Fruit fly (Drosophila melanogaster): ENCODE results near the gene CG3734.

The CG3734 gene

dm6 chr3R:19339205-19339724 lies 48.4 kb upstream of the CG3734 start (continued):
- TF ChIP-seq E2f2 (GFP tag; IDR thresholded peaks at IDR 0.05) (no peak), CG13894 (tag; optimal IDR thresholded peaks at IDR 0.05) (no peak), gfzf (GFP tag; optimal IDR thresholded peaks at IDR 0.05) (no peak), CG11085 (GFP tag; IDR thresholded peaks at IDR 0.05) (no peak), pfk (GFP tag; optimal IDR thresholded peaks at IDR 0.05) (no peak), pum (GFP tag; optimal IDR thresholded peaks at IDR 0.05) (no peak), mld (GFP tag; IDR thresholded peaks at IDR 0.05; ENCODE audit: partially characterized antibody) (no peak), CG2678 (tag; optimal IDR thresholded peaks at IDR 0.05) (no peak), lov (optimal IDR thresholded peaks at IDR 0.05) (no peak), lov (GFP tag; IDR thresholded peaks at IDR 0.05) (no peak), CG8281 (tag; optimal IDR thresholded peaks at IDR 0.05) (no peak), CG10366 (GFP tag; IDR thresholded peaks at IDR 0.05) (no peak), MESR4 (GFP tag; optimal IDR thresholded peaks at IDR 0.05) (no peak), scrt (GFP tag; optimal IDR thresholded peaks at IDR 0.05) (no peak), gem (tag; optimal IDR thresholded peaks at IDR 0.05) (peak; percentile 60), eyg (GFP tag; optimal IDR thresholded peaks at IDR 0.05) (no peak), grau (tag; optimal IDR thresholded peaks at IDR 0.05) (peak; percentile 19), CG8359 (GFP tag; optimal IDR thresholded peaks at IDR 0.05; ENCODE audit: borderline replicate concordance) (no peak), Hand (GFP tag; optimal IDR thresholded peaks at IDR 0.05) (no peak), Sox102F (GFP tag; optimal IDR thresholded peaks at IDR 0.05) (no peak), sob (GFP tag; IDR thresholded peaks at IDR 0.05) (no peak), CG6765 (GFP tag; optimal IDR thresholded peaks at IDR 0.05) (no peak), cas (GFP tag; IDR thresholded peaks at IDR 0.05) (no peak), CG5180 (GFP tag; optimal IDR thresholded peaks at IDR 0.05) (no peak), Max (GFP tag; optimal IDR thresholded peaks at IDR 0.05) (no peak), CG34224 (GFP tag; IDR thresholded peaks at IDR 0.05; ENCODE audit: partially characterized antibody) (no peak), Neu2 (GFP tag; optimal IDR thresholded peaks at IDR 0.05; ENCODE audit: borderline replicate concordance) (no peak), BEAF-32 (GFP tag; optimal IDR thresholded peaks at IDR 0.05) (no peak), CG11696 (GFP tag; IDR thresholded peaks at IDR 0.05) (no peak), Sry-δ (GFP tag; optimal IDR thresholded peaks at IDR 0.05) (no peak), CG2202 (tag; optimal IDR thresholded peaks at IDR 0.05) (peak; percentile 2), exex (tag; optimal IDR thresholded peaks at IDR 0.05) (no peak), nom (GFP tag; optimal IDR thresholded peaks at IDR 0.05) (no peak), CG13624 (GFP tag; optimal IDR thresholded peaks at IDR 0.05) (no peak), prd (optimal IDR thresholded peaks at IDR 0.05) (no peak), prd (GFP tag; IDR thresholded peaks at IDR 0.05) (peak; percentile 97), phol (tag; optimal IDR thresholded peaks at IDR 0.05) (peak; percentile 56), CG12769 (tag; optimal IDR thresholded peaks at IDR 0.05) (no peak), fd64A (GFP tag; optimal IDR thresholded peaks at IDR 0.05) (no peak), CG10321 (GFP tag; IDR thresholded peaks at IDR 0.05) (no peak), usp (GFP tag; optimal IDR thresholded peaks at IDR 0.05) (no peak), Sin3A (optimal IDR thresholded peaks at IDR 0.05) (no peak), kni (GFP tag; optimal IDR thresholded peaks at IDR 0.05) (no peak), fd3F (GFP tag; optimal IDR thresholded peaks at IDR 0.05) (no peak), ase (GFP tag; IDR thresholded peaks at IDR 0.05) (no peak), CG11504 (tag; optimal IDR thresholded peaks at IDR 0.05) (no peak), CG2875 (GFP tag; optimal IDR thresholded peaks at IDR 0.05) (no peak), CG3726 (GFP tag; IDR thresholded peaks at IDR 0.05) (no peak), stwl (tag; optimal IDR thresholded peaks at IDR 0.05) (peak; percentile 19), CG9609 (GFP tag; optimal IDR thresholded peaks at IDR 0.05) (no peak), CG4360 (GFP tag; IDR thresholded peaks at IDR 0.05) (no peak)
